Worm (Caenorhabditis elegans): ENCODE measurements around the gene nurf-1.
"Not testable (repeated sequence)": the region's sequence is repeated elsewhere in the genome, so short reads cannot be mapped to it uniquely, and the experiment has no call there.

ce11 chrII:14344166-14344565, 46.3 kb upstream of the nurf-1 start, which contains the start of gene ddl-3:
- not testable (repeated sequence) for TF ChIP-seq ces-1 (GFP tag; optimal IDR thresholded peaks at IDR 0.05); snpc-4 (tag; optimal IDR thresholded peaks at IDR 0.05); unc-62 (GFP tag; optimal IDR thresholded peaks at IDR 0.05); mab-5 (tag; optimal IDR thresholded peaks at IDR 0.05); elt-3 (tag; optimal IDR thresholded peaks at IDR 0.05); blmp-1 (tag; optimal IDR thresholded peaks at IDR 0.05); nhr-76 (tag; optimal IDR thresholded peaks at IDR 0.05); sptf-1 (tag; optimal IDR thresholded peaks at IDR 0.05); nhr-12 (tag; optimal IDR thresholded peaks at IDR 0.05); mep-1 (tag; optimal IDR thresholded peaks at IDR 0.05); drap-1 (GFP tag; optimal IDR thresholded peaks at IDR 0.05); elt-1 (tag; optimal IDR thresholded peaks at IDR 0.05; ENCODE audit: borderline replicate concordance, insufficient read depth); pha-4 (tag; optimal IDR thresholded peaks at IDR 0.05); nhr-28 (tag; optimal IDR thresholded peaks at IDR 0.05)

All from whole organism, mixed stage, embryonic.